Fruit fly (Drosophila melanogaster): ENCODE measurements around the gene CG32726.

The CG32726 gene

DNA sequence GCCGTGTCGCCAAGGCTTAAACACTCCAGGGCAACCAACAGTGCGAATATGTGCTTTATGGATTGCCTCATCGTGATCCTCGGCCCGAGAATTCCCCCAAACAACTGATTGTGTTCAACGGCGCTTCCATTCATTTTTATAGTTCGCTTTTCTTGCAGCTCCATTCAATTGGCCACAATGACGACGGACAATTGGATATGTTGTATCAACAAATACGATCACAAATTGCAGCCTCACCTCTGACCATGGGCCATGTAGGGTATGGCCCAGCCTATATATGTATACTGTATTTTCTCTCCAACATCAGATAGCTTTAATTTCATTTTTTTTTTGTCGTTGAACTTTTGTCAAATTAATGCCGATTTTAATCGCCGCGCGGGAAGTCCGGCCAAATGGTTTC, 801 bp downstream of the CG32726 start, which contains the start of gene CG15036:
Gene CG15036, minus strand, starts transcription at position 101 of the 400 bp plus-strand sequence.
- TF ChIP-seq toe (GFP tag; optimal IDR thresholded peaks at IDR 0.05) (no peak), CG7045 (GFP tag; optimal IDR thresholded peaks at IDR 0.05) (no peak), tj (GFP tag; optimal IDR thresholded peaks at IDR 0.05) (no peak), cnc (optimal IDR thresholded peaks at IDR 0.05) (no peak), CG5204 (GFP tag; optimal IDR thresholded peaks at IDR 0.05) (no peak), Clk (GFP tag; optimal IDR thresholded peaks at IDR 0.05) (no peak), pad (GFP tag; optimal IDR thresholded peaks at IDR 0.05) (no peak), CG11617 (GFP tag; optimal IDR thresholded peaks at IDR 0.05) (no peak), Mnt (GFP tag; optimal IDR thresholded peaks at IDR 0.05) (no peak), CG7101 (tag; optimal IDR thresholded peaks at IDR 0.05) (no peak), Crg-1 (GFP tag; optimal IDR thresholded peaks at IDR 0.05) (no peak), kay (GFP tag; ENCODE audit: borderline replicate concordance) (no peak), CG12768 (GFP tag; optimal IDR thresholded peaks at IDR 0.05) (no peak), CG14711 (tag; optimal IDR thresholded peaks at IDR 0.05) (no peak), CG33017 (tag; optimal IDR thresholded peaks at IDR 0.05) (no peak), CG1620 (GFP tag; optimal IDR thresholded peaks at IDR 0.05) (no peak)

DNA sequence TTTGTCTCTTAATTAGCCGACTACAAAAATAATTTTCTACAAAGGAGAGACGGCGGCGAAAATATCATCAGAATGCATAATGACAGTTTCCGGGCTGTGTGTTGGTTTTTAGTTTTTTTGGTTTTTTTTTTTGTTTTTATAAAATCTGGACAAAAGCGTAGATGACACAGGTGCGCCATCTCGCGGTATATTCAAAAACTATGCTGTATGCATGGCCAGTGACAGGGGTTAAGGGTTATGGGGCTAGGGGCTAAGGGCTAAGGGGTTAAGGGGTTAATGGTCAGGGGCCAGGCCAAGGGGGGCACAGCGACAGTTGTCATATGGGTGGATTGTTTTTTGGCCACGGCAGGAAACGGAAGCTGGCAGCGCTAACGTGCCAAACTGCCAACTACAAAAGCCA, 3.0 kb downstream of the CG32726 start:
- TF ChIP-seq ovo (GFP tag; optimal IDR thresholded peaks at IDR 0.05) = no peak
- TF ChIP-seq cnc (optimal IDR thresholded peaks at IDR 0.05) = no peak
- no peak for TF ChIP-seq CG14711 (tag; optimal IDR thresholded peaks at IDR 0.05)
- TF ChIP-seq tj (GFP tag; optimal IDR thresholded peaks at IDR 0.05) = no peak
- TF ChIP-seq Hr96 (GFP tag; optimal IDR thresholded peaks at IDR 0.05) = no peak
- no peak for TF ChIP-seq CG7045 (GFP tag; optimal IDR thresholded peaks at IDR 0.05)
- TF ChIP-seq CG33017 (tag; optimal IDR thresholded peaks at IDR 0.05) = no peak
- no peak for TF ChIP-seq CG7101 (tag; optimal IDR thresholded peaks at IDR 0.05)
- TF ChIP-seq cic (GFP tag; optimal IDR thresholded peaks at IDR 0.05) = no peak
- TF ChIP-seq CG12768 (GFP tag; optimal IDR thresholded peaks at IDR 0.05) = no peak
- TF ChIP-seq CG5204 (GFP tag; optimal IDR thresholded peaks at IDR 0.05) = no peak
- TF ChIP-seq kay (GFP tag; ENCODE audit: borderline replicate concordance) = no peak
- no peak for TF ChIP-seq bab1 (GFP tag; optimal IDR thresholded peaks at IDR 0.05)

DNA sequence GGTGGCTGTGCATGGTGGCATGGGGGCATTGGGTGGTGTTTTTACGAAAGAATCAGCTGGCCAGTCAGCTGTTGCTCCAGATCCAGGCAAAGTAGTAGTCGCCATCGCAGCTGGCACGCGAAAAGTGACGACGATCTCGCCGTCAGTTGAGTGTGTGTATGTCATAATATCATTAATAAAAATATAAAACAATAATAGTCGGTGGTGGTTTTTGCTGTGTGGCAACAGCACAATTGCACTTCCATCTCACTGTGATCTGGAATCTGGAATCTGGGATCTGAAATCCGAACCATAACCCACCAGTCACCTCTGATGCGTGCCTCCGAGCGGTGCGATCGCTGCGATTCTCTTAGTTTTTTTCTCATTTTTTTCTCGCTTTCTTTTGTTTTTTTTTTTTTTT, 7.2 kb downstream of the CG32726 start, which contains the start of gene rumpel:
Gene rumpel, plus strand, starts transcription at position 301 of the 400 bp plus-strand sequence.
- no peak for TF ChIP-seq CG5204 (GFP tag; optimal IDR thresholded peaks at IDR 0.05)
- no peak for TF ChIP-seq bab1 (GFP tag; optimal IDR thresholded peaks at IDR 0.05)
- no peak for TF ChIP-seq tj (GFP tag; optimal IDR thresholded peaks at IDR 0.05)
- TF ChIP-seq Clk (GFP tag; optimal IDR thresholded peaks at IDR 0.05) = no peak
- TF ChIP-seq kay (GFP tag; ENCODE audit: borderline replicate concordance) = no peak
- no peak for TF ChIP-seq CG1620 (GFP tag; optimal IDR thresholded peaks at IDR 0.05)
- no peak for TF ChIP-seq toe (GFP tag; optimal IDR thresholded peaks at IDR 0.05)
- no peak for TF ChIP-seq Hr96 (GFP tag; optimal IDR thresholded peaks at IDR 0.05)
- TF ChIP-seq pad (GFP tag; optimal IDR thresholded peaks at IDR 0.05) = no peak
- no peak for TF ChIP-seq ovo (GFP tag; optimal IDR thresholded peaks at IDR 0.05)
- no peak for TF ChIP-seq CG11617 (GFP tag; optimal IDR thresholded peaks at IDR 0.05)
- no peak for TF ChIP-seq CG7101 (tag; optimal IDR thresholded peaks at IDR 0.05)
- no peak for TF ChIP-seq CG14711 (tag; optimal IDR thresholded peaks at IDR 0.05)
- no peak for TF ChIP-seq CG7045 (GFP tag; optimal IDR thresholded peaks at IDR 0.05)
- no peak for TF ChIP-seq cnc (optimal IDR thresholded peaks at IDR 0.05)
- TF ChIP-seq Crg-1 (GFP tag; optimal IDR thresholded peaks at IDR 0.05) = no peak
- no peak for TF ChIP-seq CG33017 (tag; optimal IDR thresholded peaks at IDR 0.05)
- no peak for TF ChIP-seq cic (GFP tag; optimal IDR thresholded peaks at IDR 0.05)
- no peak for TF ChIP-seq CG12768 (GFP tag; optimal IDR thresholded peaks at IDR 0.05)
- no peak for TF ChIP-seq Mnt (GFP tag; optimal IDR thresholded peaks at IDR 0.05)

DNA sequence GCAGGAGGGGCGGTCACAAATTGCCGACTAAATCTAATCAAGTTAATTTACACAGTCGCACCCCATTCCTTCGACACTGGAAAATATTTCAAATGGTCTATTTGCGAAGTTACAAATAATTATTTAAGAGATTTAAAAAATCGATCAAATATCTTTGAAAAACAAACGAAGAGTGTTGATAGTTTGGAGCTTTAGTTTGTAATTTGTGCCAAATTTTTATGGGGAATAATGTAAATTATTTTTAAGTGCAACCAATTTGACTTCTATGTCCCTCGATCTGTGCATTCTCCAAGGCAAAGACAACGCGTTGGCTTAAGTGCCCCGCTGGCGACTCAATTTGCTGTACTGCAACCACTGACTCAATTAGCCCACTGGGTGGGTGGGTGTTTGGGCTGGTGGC, 7.7 kb downstream of the CG32726 start:
- no peak for TF ChIP-seq Mnt (GFP tag; optimal IDR thresholded peaks at IDR 0.05)
- TF ChIP-seq CG14711 (tag; optimal IDR thresholded peaks at IDR 0.05) = no peak
- TF ChIP-seq Clk (GFP tag; optimal IDR thresholded peaks at IDR 0.05) = no peak
- no peak for TF ChIP-seq kay (GFP tag; ENCODE audit: borderline replicate concordance)
- no peak for TF ChIP-seq CG11617 (GFP tag; optimal IDR thresholded peaks at IDR 0.05)
- TF ChIP-seq CG33017 (tag; optimal IDR thresholded peaks at IDR 0.05) = no peak
- TF ChIP-seq CG1620 (GFP tag; optimal IDR thresholded peaks at IDR 0.05) = no peak
- no peak for TF ChIP-seq bab1 (GFP tag; optimal IDR thresholded peaks at IDR 0.05)
- TF ChIP-seq CG5204 (GFP tag; optimal IDR thresholded peaks at IDR 0.05) = no peak
- TF ChIP-seq Crg-1 (GFP tag; optimal IDR thresholded peaks at IDR 0.05) = no peak
- TF ChIP-seq cnc (optimal IDR thresholded peaks at IDR 0.05) = no peak
- TF ChIP-seq cic (GFP tag; optimal IDR thresholded peaks at IDR 0.05) = no peak
- TF ChIP-seq toe (GFP tag; optimal IDR thresholded peaks at IDR 0.05) = no peak
- TF ChIP-seq CG12768 (GFP tag; optimal IDR thresholded peaks at IDR 0.05) = no peak
- TF ChIP-seq tj (GFP tag; optimal IDR thresholded peaks at IDR 0.05) = no peak

DNA sequence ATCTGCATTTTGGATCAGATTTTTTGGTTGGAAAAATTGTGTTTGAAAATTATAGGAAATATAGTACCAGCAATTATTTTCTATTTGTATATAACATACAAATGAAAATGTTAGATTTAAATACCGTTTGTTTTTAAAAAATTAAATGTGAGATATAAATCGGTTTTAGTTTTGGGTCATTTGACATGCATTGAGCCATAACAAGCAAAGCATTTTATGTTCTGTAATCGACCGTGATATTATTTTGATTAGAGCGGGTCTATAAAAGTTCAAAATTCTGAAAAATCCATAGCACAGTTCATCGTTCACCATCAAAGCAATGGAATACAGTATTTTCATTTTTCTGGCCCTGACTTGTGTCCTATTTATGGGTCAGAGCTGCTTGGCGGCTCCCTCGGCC, 8.6 kb downstream of the CG32726 start, which contains the start of gene CG34337:
Gene CG34337, plus strand, starts transcription at position 301 of the 400 bp plus-strand sequence.
- TF ChIP-seq CG5204 (GFP tag; optimal IDR thresholded peaks at IDR 0.05) (no peak), Hr96 (GFP tag; optimal IDR thresholded peaks at IDR 0.05) (no peak), ovo (GFP tag; optimal IDR thresholded peaks at IDR 0.05) (no peak)

DNA sequence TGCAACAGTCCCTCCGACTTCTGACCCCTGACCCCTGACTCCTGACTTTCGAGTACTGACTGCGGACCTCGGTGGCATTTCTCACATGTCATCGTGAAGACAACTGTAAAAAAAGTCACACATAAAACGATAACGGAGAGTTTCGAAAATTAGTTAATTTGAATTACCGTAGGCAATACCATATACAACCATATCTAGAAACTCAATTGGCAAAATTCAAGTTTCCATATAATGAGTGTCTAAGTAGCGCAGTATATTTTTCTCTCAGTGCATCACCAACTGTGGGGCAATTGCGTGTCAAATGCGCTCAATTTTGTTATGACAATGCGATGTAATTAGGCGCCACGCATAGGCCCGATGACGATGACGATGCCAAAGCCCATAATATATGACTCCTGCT, 10.5 kb downstream of the CG32726 start:
- TF ChIP-seq CG14711 (tag; optimal IDR thresholded peaks at IDR 0.05) = no peak
- no peak for TF ChIP-seq CG5204 (GFP tag; optimal IDR thresholded peaks at IDR 0.05)
- no peak for TF ChIP-seq ovo (GFP tag; optimal IDR thresholded peaks at IDR 0.05)
- TF ChIP-seq CG11617 (GFP tag; optimal IDR thresholded peaks at IDR 0.05) = no peak
- TF ChIP-seq tj (GFP tag; optimal IDR thresholded peaks at IDR 0.05) = no peak
- no peak for TF ChIP-seq pad (GFP tag; optimal IDR thresholded peaks at IDR 0.05)
- no peak for TF ChIP-seq Crg-1 (GFP tag; optimal IDR thresholded peaks at IDR 0.05)
- no peak for TF ChIP-seq toe (GFP tag; optimal IDR thresholded peaks at IDR 0.05)
- TF ChIP-seq cnc (optimal IDR thresholded peaks at IDR 0.05) = no peak
- TF ChIP-seq CG12768 (GFP tag; optimal IDR thresholded peaks at IDR 0.05) = no peak
- no peak for TF ChIP-seq Hr96 (GFP tag; optimal IDR thresholded peaks at IDR 0.05)
- TF ChIP-seq Mnt (GFP tag; optimal IDR thresholded peaks at IDR 0.05) = no peak
- no peak for TF ChIP-seq kay (GFP tag; ENCODE audit: borderline replicate concordance)
- no peak for TF ChIP-seq CG7045 (GFP tag; optimal IDR thresholded peaks at IDR 0.05)
- no peak for TF ChIP-seq cic (GFP tag; optimal IDR thresholded peaks at IDR 0.05)
- TF ChIP-seq CG7101 (tag; optimal IDR thresholded peaks at IDR 0.05) = no peak
- no peak for TF ChIP-seq bab1 (GFP tag; optimal IDR thresholded peaks at IDR 0.05)

Measured in whole organism, adult.